Worm (Caenorhabditis elegans) whole organism, dauer: ENCODE results near the gene srd-47.

ENCODE experiments used
- unc-62 ChIP-seq: sonication (generic microtip); optimal IDR thresholded peaks from 2 replicates; lab custom pipeline; 2017; ENCODE audit warnings: missing biosample characterization, missing genetic modification reagents, missing genetic modification characterization

The srd-47 gene

DNA sequence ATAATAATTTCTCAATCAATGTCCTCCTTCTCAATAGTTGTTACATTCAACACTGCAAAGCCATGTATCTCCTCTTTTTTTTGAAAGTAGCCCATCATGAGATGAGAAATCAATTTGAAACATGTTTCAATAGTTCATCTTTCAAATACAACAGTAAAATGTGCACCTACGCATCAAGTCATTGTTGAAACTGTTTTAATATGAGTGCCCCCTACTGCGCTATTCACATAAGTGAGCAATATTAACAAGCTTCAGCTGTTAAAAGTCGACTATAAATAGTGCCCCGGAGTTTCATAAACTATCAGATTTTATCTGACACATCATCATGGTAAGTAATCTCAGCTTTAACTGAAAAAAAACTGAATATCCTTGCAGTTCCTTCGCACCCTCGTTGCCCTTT, 27.0 kb downstream of the srd-47 start, which contains the start of the genes nspc-15 and F19H6.6:
nspc-15 (plus strand) TSS at position 301 of the 400 bp plus-strand sequence.
F19H6.6 (plus strand) TSS at position 384 of the 400 bp plus-strand sequence.
- TF ChIP-seq unc-62 (GFP tag; lab: Kevin White, UChicago), result no peak

DNA sequence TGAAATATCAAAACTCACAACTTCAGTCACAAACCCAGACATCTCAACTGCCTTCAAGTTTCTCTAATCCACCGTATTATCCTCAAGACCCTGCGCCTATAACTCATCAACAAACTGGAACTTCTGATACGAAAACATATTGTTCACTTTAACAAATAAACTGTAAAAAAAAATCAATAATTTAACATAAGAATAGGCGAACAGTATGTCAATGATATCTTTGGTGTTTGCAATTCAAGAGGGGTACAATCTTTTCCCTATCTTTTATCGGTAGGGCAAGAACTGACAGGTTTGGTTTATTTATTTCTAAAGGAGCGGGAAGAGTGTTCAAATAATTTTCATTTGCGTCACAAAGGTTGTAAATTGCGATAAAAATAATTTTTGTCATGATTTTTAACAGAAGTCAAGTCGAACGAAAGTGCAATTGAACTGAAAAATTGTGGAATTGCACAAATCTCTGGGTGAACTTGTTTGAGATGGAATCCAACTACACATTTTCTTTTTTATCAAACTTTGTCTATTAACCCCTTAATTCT, 29.6 kb downstream of the srd-47 start:
- TF ChIP-seq unc-62 (GFP tag; lab: Kevin White, UChicago), result peak; percentile 33

DNA sequence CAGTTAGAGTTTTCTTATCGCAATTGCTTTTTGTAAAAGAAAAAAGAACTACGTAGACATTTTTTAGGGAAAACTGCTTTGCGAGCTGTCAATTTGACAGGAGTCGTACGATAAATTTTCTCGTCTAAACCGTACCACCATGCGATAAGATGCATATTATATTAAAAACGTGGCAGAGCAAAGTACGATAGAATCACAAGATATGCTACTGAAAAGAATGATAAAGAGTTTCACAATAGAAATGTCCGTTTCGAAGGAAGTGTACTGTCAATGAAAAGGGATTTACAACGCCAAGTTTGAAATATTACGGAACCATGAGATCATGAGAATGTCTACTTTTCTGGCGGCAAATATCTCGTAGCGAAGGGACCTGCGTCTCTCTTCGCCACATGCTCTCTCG, 31.4 kb downstream of the srd-47 start, which contains the start of gene F19H6.5:
F19H6.5 (minus strand) TSS at position 101 of the 400 bp plus-strand sequence.
- no peak for TF ChIP-seq unc-62 (GFP tag; lab: Kevin White, UChicago)

DNA sequence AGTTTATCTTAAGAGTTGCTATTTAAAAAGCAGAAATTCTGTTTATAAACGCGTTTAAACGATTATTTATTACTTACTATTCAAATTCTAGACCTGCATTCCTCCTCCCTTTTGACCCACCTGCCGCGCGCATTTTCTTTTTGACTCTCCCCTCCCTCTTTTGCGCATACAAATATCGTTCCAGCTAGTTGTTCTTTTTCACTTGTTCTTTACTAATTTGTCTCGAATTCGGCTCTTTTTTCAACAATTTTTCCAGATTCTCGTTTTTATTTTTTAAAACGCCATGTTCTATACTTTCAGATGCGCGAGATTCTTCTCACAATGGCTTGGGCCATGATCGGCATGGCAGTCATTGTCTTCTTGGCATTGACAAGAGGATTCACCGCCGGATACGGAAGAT, 31.9 kb downstream of the srd-47 start, which contains the start of gene F19H6.4:
F19H6.4 (plus strand) TSS at position 301 of the 400 bp plus-strand sequence.
- TF ChIP-seq unc-62 (GFP tag; lab: Kevin White, UChicago), result no peak

- TF ChIP-seq unc-62 (GFP tag; lab: Kevin White, UChicago), result no peak
Observed at ce11 chrX:12367498-12367897, 34.1 kb downstream of the srd-47 start.

ce11 chrX:12371321-12371720, 37.9 kb downstream of the srd-47 start, which contains the start of gene rif-1.2:
Gene rif-1.2 (minus strand): TSS chrX:12371421.
- TF ChIP-seq unc-62 (GFP tag; lab: Kevin White, UChicago), result no peak

- TF ChIP-seq unc-62 (GFP tag; lab: Kevin White, UChicago), result no peak
Observed at ce11 chrX:12375783-12376182, 42.3 kb downstream of the srd-47 start.

- no peak for TF ChIP-seq unc-62 (GFP tag; lab: Kevin White, UChicago)
Observed at ce11 chrX:12378293-12378692, 44.9 kb downstream of the srd-47 start, which contains the start of gene glb-13. Gene glb-13 (minus strand): TSS chrX:12378393.
